Worm (Caenorhabditis elegans) whole organism, L1 larva: ENCODE measurements around the gene cdk-4.

Experiments
- C34B4.2 ChIP-seq: sonication (generic microtip); optimal IDR thresholded peaks from 2 replicates; lab custom pipeline; 2017; ENCODE audit warnings: mild to moderate bottlenecking, missing genetic modification characterization, missing compliant biosample characterization
- Y116A8C.19 ChIP-seq: sonication (generic microtip); optimal IDR thresholded peaks from 2 replicates; lab custom pipeline; 2016; ENCODE audit warnings: missing compliant biosample characterization, missing genetic modification characterization, borderline replicate concordance
- aha-1 ChIP-seq: fragments of 150-350 bp; optimal IDR thresholded peaks from 2 replicates; lab custom pipeline; 2014; ENCODE audit warnings: missing biosample characterization, missing genetic modification characterization
- ama-1 ChIP-seq: fragments of 150-350 bp; optimal IDR thresholded peaks from 2 replicates; lab custom pipeline; 2014
- ceh-63 ChIP-seq: fragments of 200-800 bp; sonication (Bioruptor generic); optimal IDR thresholded peaks from 2 replicates; lab custom pipeline; 2018; ENCODE audit warnings: mild to moderate bottlenecking, missing genetic modification characterization, missing compliant biosample characterization
- ceh-8 ChIP-seq: fragments of 200-800 bp; sonication (Bioruptor generic); optimal IDR thresholded peaks from 2 replicates; lab custom pipeline; 2018; ENCODE audit warnings: mild to moderate bottlenecking, missing genetic modification characterization, moderate library complexity, missing compliant biosample characterization
- ceh-82 ChIP-seq, 3 experiments: fragments of 150-350 bp in 1 of 3; sonication (generic microtip) in 2 of 3; optimal IDR thresholded peaks; 2 replicates each; lab custom pipeline; 2014 to 2017; ENCODE audit warnings: missing biosample characterization in 3 of 3, missing genetic modification characterization in 3 of 3
- ceh-88 ChIP-seq: fragments of 200-800 bp; sonication (Bioruptor generic); IDR thresholded peaks from 2 replicates; pipeline ENCODE4 v1.3.6; 2022; ENCODE audit warnings: missing genetic modification characterization, missing compliant biosample characterization
- dpl-1 ChIP-seq, 3 experiments: fragments of 150-350 bp in 2 of 3; sonication (generic microtip) in 1 of 3; optimal IDR thresholded peaks; 2 replicates each; lab custom pipeline; 2014 to 2017; ENCODE audit warnings: missing biosample characterization in 3 of 3, missing genetic modification characterization in 3 of 3, missing genetic modification reagents in 3 of 3
- dsc-1 ChIP-seq: sonication (generic microtip); optimal IDR thresholded peaks from 2 replicates; lab custom pipeline; 2016; ENCODE audit warnings: mild to moderate bottlenecking, missing genetic modification characterization, missing compliant biosample characterization
- efl-1 ChIP-seq, 4 experiments: fragments of 150-350 bp; optimal IDR thresholded peaks in 3 of 4; peaks in 1 of 4; 1 replicate in 1 of 4; 2 replicates in 3 of 4; lab custom pipeline; 2014; ENCODE audit warnings: missing biosample characterization in 2 of 4, missing genetic modification characterization in 2 of 4, missing genetic modification reagents in 2 of 4
- efl-3 ChIP-seq: fragments of 200-800 bp; sonication (Bioruptor generic); optimal IDR thresholded peaks from 2 replicates; lab custom pipeline; 2018; ENCODE audit warnings: mild to moderate bottlenecking, missing genetic modification characterization, missing compliant biosample characterization
- fkh-10 ChIP-seq: sonication (generic microtip); optimal IDR thresholded peaks from 2 replicates; lab custom pipeline; 2017; ENCODE audit warnings: missing biosample characterization, missing genetic modification reagents, missing genetic modification characterization
- fkh-8 ChIP-seq: sonication (generic microtip); optimal IDR thresholded peaks from 2 replicates; lab custom pipeline; 2016; ENCODE audit warnings: mild to moderate bottlenecking, missing genetic modification characterization, missing compliant biosample characterization
- fos-1 ChIP-seq: fragments of 150-350 bp; optimal IDR thresholded peaks from 2 replicates; lab custom pipeline; 2014; ENCODE audit warnings: missing biosample characterization, missing genetic modification characterization
- grh-1 ChIP-seq: fragments of 200-800 bp; sonication (Bioruptor generic); IDR thresholded peaks from 2 replicates; pipeline ENCODE4 v1.3.6; 2022; ENCODE audit warnings: missing genetic modification reagents, missing genetic modification characterization, missing compliant biosample characterization
- hlh-17 ChIP-seq: fragments of 200-800 bp; sonication (Bioruptor generic); optimal IDR thresholded peaks from 2 replicates; lab custom pipeline; 2018; ENCODE audit warnings: missing genetic modification characterization, mild to moderate bottlenecking, missing compliant biosample characterization, moderate library complexity, borderline replicate concordance
- hpl-2 ChIP-seq: fragments of 150-350 bp; optimal IDR thresholded peaks from 2 replicates; lab custom pipeline; 2014; ENCODE audit warnings: missing biosample characterization, missing genetic modification reagents, missing genetic modification characterization
- lin-13 ChIP-seq: fragments of 150-350 bp; optimal IDR thresholded peaks from 2 replicates; lab custom pipeline; 2014; ENCODE audit warnings: missing biosample characterization, missing genetic modification reagents, missing genetic modification characterization
- lin-39 ChIP-seq: fragments of 150-350 bp; optimal IDR thresholded peaks from 2 replicates; lab custom pipeline; 2014; ENCODE audit warnings: missing biosample characterization, missing genetic modification reagents, missing genetic modification characterization
- mab-9 ChIP-seq: fragments of 200-800 bp; sonication (Bioruptor generic); IDR thresholded peaks from 2 replicates; pipeline ENCODE4 v1.3.6; 2022; ENCODE audit warnings: missing genetic modification reagents, missing genetic modification characterization, missing compliant biosample characterization
- mdl-1 ChIP-seq, 2 experiments: fragments of 150-350 bp; optimal IDR thresholded peaks; 2 replicates each; lab custom pipeline; 2014 to 2017; ENCODE audit warnings: missing biosample characterization in 2 of 2, missing genetic modification characterization in 2 of 2, inconsistent platforms in 1 of 2
- mep-1 ChIP-seq: fragments of 150-350 bp; optimal IDR thresholded peaks from 2 replicates; lab custom pipeline; 2014; ENCODE audit warnings: missing biosample characterization, missing genetic modification characterization
- nhr-12 ChIP-seq: sonication (generic microtip); optimal IDR thresholded peaks from 2 replicates; lab custom pipeline; 2017; ENCODE audit warnings: missing biosample characterization, missing genetic modification characterization
- nhr-19 ChIP-seq: fragments of 200-800 bp; sonication (Bioruptor generic); conservative IDR thresholded peaks from 2 replicates; pipeline ENCODE4 v1.3.6; 2022; ENCODE audit warnings: missing genetic modification characterization, missing compliant biosample characterization
- nhr-20 ChIP-seq: sonication (generic microtip); optimal IDR thresholded peaks from 2 replicates; lab custom pipeline; 2016; ENCODE audit warnings: mild to moderate bottlenecking, missing genetic modification characterization, missing compliant biosample characterization
- nhr-28 ChIP-seq: fragments of 150-350 bp; optimal IDR thresholded peaks from 2 replicates; lab custom pipeline; 2014; ENCODE audit warnings: missing biosample characterization, missing genetic modification characterization
- nhr-71 ChIP-seq: sonication (generic microtip); optimal IDR thresholded peaks from 2 replicates; lab custom pipeline; 2016; ENCODE audit warnings: mild to moderate bottlenecking, missing genetic modification characterization, moderate library complexity, missing compliant biosample characterization
- nhr-76 ChIP-seq: sonication (generic microtip); optimal IDR thresholded peaks from 2 replicates; lab custom pipeline; 2017; ENCODE audit warnings: missing biosample characterization, missing genetic modification characterization
- nhr-77 ChIP-seq: fragments of 150-350 bp; optimal IDR thresholded peaks from 2 replicates; lab custom pipeline; 2014; ENCODE audit warnings: missing biosample characterization, missing genetic modification characterization
- nhr-84 ChIP-seq: sonication (generic microtip); optimal IDR thresholded peaks from 2 replicates; lab custom pipeline; 2017; ENCODE audit warnings: missing biosample characterization, missing genetic modification characterization
- nhr-85 ChIP-seq: sonication (generic microtip); peaks from one replicate; lab custom pipeline; 2016; ENCODE audit warnings: missing genetic modification characterization, inconsistent platforms, missing compliant biosample characterization
- pag-3 ChIP-seq: sonication (generic microtip); optimal IDR thresholded peaks from 2 replicates; lab custom pipeline; 2017; ENCODE audit warnings: missing genetic modification characterization, mild to moderate bottlenecking, missing compliant biosample characterization, antibody characterized with exemption, borderline replicate concordance; ENCODE audit not compliant: insufficient read depth
- pax-3 ChIP-seq: fragments of 200-800 bp; sonication (Bioruptor generic); optimal IDR thresholded peaks from 2 replicates; lab custom pipeline; 2018; ENCODE audit warnings: mild to moderate bottlenecking, missing genetic modification characterization, moderate library complexity, missing compliant biosample characterization
- pqm-1 ChIP-seq: sonication (generic microtip); optimal IDR thresholded peaks from 3 replicates; lab custom pipeline; 2017; ENCODE audit warnings: missing biosample characterization, missing genetic modification characterization
- rnt-1 ChIP-seq: sonication (generic microtip); optimal IDR thresholded peaks from 2 replicates; lab custom pipeline; 2016; ENCODE audit warnings: mild to moderate bottlenecking, missing genetic modification characterization, moderate library complexity, missing compliant biosample characterization
- snpc-4 ChIP-seq: fragments of 150-350 bp; optimal IDR thresholded peaks from 2 replicates; lab custom pipeline; 2014; ENCODE audit warnings: missing biosample characterization, missing genetic modification characterization
- snu-23 ChIP-seq: sonication (generic microtip); optimal IDR thresholded peaks from 2 replicates; lab custom pipeline; 2016; ENCODE audit warnings: missing genetic modification characterization, missing compliant biosample characterization
- sox-4 ChIP-seq: sonication (generic microtip); optimal IDR thresholded peaks from 2 replicates; lab custom pipeline; 2016; ENCODE audit warnings: missing genetic modification characterization, missing compliant biosample characterization
- sptf-1 ChIP-seq: fragments of 150-350 bp; optimal IDR thresholded peaks from 2 replicates; lab custom pipeline; 2014; ENCODE audit warnings: missing biosample characterization, missing genetic modification characterization
- sup-37 ChIP-seq: fragments of 200-800 bp; sonication (Bioruptor generic); optimal IDR thresholded peaks from 2 replicates; lab custom pipeline; 2018; ENCODE audit warnings: mild to moderate bottlenecking, missing genetic modification characterization, missing compliant biosample characterization
- tlp-1 ChIP-seq: fragments of 150-350 bp; optimal IDR thresholded peaks from 2 replicates; lab custom pipeline; 2014; ENCODE audit warnings: missing biosample characterization, missing genetic modification characterization
- unc-130 ChIP-seq: fragments of 150-350 bp; optimal IDR thresholded peaks from 2 replicates; lab custom pipeline; 2017; ENCODE audit warnings: missing biosample characterization, missing genetic modification characterization, inconsistent platforms
- unc-30 ChIP-seq: sonication (generic microtip); optimal IDR thresholded peaks from 2 replicates; lab custom pipeline; 2017; ENCODE audit warnings: missing biosample characterization, missing genetic modification characterization
- unc-62 ChIP-seq: fragments of 150-350 bp; optimal IDR thresholded peaks from 2 replicates; lab custom pipeline; 2014; ENCODE audit warnings: missing biosample characterization, missing genetic modification reagents, missing genetic modification characterization
- zag-1 ChIP-seq: fragments of 150-350 bp; optimal IDR thresholded peaks from 2 replicates; lab custom pipeline; 2014; ENCODE audit warnings: missing biosample characterization, missing genetic modification characterization
- ztf-11 ChIP-seq, 2 experiments: sonication (generic microtip); optimal IDR thresholded peaks; 2 replicates each; lab custom pipeline; 2016 to 2017; ENCODE audit warnings: missing genetic modification characterization in 2 of 2, missing biosample characterization in 1 of 2, missing compliant biosample characterization in 1 of 2

The cdk-4 gene

ce11 chrX:13526219-13527218 lies 7.8 kb upstream of the cdk-4 start (continued):
- TF ChIP-seq rnt-1 (peak; percentile 19), hlh-17 (GFP tag; lab: Kevin White, UChicago) (no peak), unc-62 (GFP tag; lab: Kevin White, UChicago) (no peak), Y116A8C.19 (no peak), unc-30 (tag; lab: Kevin White, UChicago) (no peak), nhr-12 (tag; lab: Kevin White, UChicago) (no peak), sox-4 (tag; lab: Kevin White, UChicago) (no peak), dpl-1 (GFP tag; optimal IDR thresholded peaks at IDR 0.05; lab: Kevin White, UChicago) (no peak), nhr-71 (tag; lab: Kevin White, UChicago) (peak; percentile 27), sptf-1 (no peak), mab-9 (no peak), dsc-1 (no peak), tlp-1 (tag; lab: Kevin White, UChicago) (no peak), nhr-77 (tag; lab: Kevin White, UChicago) (no peak), nhr-19 (GFP tag; lab: Robert Waterston, UW) (no peak), nhr-28 (tag; lab: Kevin White, UChicago) (no peak), mdl-1 (tag; optimal IDR thresholded peaks at IDR 0.05; lab: Kevin White, UChicago) (no peak), ceh-8 (GFP tag; lab: Kevin White, UChicago) (no peak), ceh-82 (tag; optimal IDR thresholded peaks at IDR 0.05; lab: Kevin White, UChicago) (no peak), nhr-76 (tag; lab: Kevin White, UChicago) (no peak), lin-39 (no peak), zag-1 (no peak), fos-1 (no peak), pqm-1 (tag; lab: Kevin White, UChicago) (no peak), C34B4.2 (no peak), mep-1 (no peak), aha-1 (tag; lab: Kevin White, UChicago) (no peak), grh-1 (GFP tag; lab: Robert Waterston, UW) (no peak), efl-3 (GFP tag; lab: Kevin White, UChicago) (no peak), snu-23 (GFP tag; lab: Kevin White, UChicago) (peak; percentile 25), ceh-88 (no peak)

DNA sequence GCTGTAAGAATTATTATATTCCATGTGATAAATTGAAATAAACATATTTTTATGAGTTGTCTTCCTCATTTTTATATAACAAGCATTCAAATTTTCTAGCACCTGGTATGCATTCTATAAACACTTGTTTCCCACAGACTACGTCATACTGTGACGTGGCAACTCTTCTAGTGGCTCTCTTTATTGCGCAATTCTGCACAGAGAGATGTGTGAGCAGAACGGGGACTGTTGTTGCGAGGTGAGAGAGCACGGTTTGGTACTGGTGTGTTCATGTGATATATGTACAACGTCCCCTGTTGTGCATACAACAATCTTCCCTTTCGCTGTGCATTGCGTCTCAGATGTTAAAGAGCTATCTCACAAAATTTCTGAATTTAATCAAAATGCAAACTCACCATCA lies 6.4 kb upstream of the cdk-4 start:
- TF ChIP-seq snpc-4 (tag; lab: Kevin White, UChicago) (no peak), hpl-2 (GFP tag; lab: Kevin White, UChicago) (no peak), unc-130 (tag; lab: Kevin White, UChicago) (no peak), sup-37 (no peak), nhr-76 (tag; lab: Kevin White, UChicago) (no peak), ceh-63 (GFP tag; lab: Kevin White, UChicago) (no peak)

ce11 chrX:13514384-13514783 lies 4.3 kb downstream of the cdk-4 start:
- TF ChIP-seq ztf-11 (tag; optimal IDR thresholded peaks at IDR 0.05; lab: Kevin White, UChicago) (peak; percentile 47 to 69), pag-3 (no peak), hlh-17 (GFP tag; lab: Kevin White, UChicago) (no peak), nhr-84 (tag; lab: Kevin White, UChicago) (no peak), nhr-20 (tag; lab: Kevin White, UChicago) (peak; percentile 91), nhr-85 (tag; lab: Kevin White, UChicago) (peak; percentile 93), tlp-1 (tag; lab: Kevin White, UChicago) (no peak), ama-1 (no peak), efl-1 (optimal IDR thresholded peaks at IDR 0.05; lab: Kevin White, UChicago) (peak; percentile 68 to 69), efl-1 (GFP tag; optimal IDR thresholded peaks at IDR 0.05 in 1 of 2; lab: Kevin White, UChicago) (peak; percentile 16 to 92), aha-1 (tag; lab: Kevin White, UChicago) (no peak), lin-13 (GFP tag; lab: Kevin White, UChicago) (peak; percentile 77), sptf-1 (no peak), efl-3 (GFP tag; lab: Kevin White, UChicago) (peak; percentile 63), fos-1 (peak; percentile 93), unc-130 (tag; lab: Kevin White, UChicago) (no peak), fkh-10 (GFP tag; lab: Kevin White, UChicago) (peak; percentile 95), mdl-1 (tag; optimal IDR thresholded peaks at IDR 0.05; lab: Kevin White, UChicago) (peak in 1 of 2 experiments; percentile 27), ceh-8 (GFP tag; lab: Kevin White, UChicago) (peak; percentile 97), snpc-4 (tag; lab: Kevin White, UChicago) (peak; percentile 81), fkh-8 (tag; lab: Kevin White, UChicago) (peak; percentile 82), zag-1 (peak; percentile 59), dsc-1 (peak; percentile 98), pax-3 (peak; percentile 63)
